Fruit fly (Drosophila melanogaster): ENCODE measurements around the gene bnk.
A peak's percentile ranks its signal among the peaks of the same experiment; 100 is the strongest.

Gene bnk

DNA sequence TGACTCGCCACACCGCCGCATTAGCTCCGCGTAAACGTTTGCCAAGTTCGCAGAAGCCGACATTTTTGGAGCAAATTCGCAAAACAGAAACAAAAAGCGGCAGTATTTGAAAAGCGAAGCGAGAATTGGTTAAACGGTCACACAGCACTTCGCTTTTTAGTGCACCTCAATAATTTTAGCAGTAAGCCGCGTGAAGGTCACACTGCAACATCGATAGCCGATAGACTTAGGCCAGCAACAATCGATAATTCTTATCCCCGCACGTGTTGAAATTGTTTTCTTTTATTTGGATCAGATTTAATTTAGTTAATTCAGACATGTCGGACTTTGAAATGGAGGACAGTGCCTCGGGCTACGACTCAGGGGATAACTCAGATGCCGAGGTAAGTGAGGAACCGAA is 20.1 kb downstream of the bnk start, which contains the start of the genes Zwilch and CG1542 (continued):
- TF ChIP-seq Ravus (GFP tag; IDR thresholded peaks at IDR 0.05): no peak
- TF ChIP-seq Oaz (GFP tag; IDR thresholded peaks at IDR 0.05): no peak
- TF ChIP-seq Opbp (GFP tag; IDR thresholded peaks at IDR 0.05; ENCODE audit: partially characterized antibody): peak; percentile 81
- peak; percentile 43 for TF ChIP-seq Doc3 (GFP tag; IDR thresholded peaks at IDR 0.05; ENCODE audit: partially characterized antibody)
- no peak for TF ChIP-seq Adf1 (GFP tag; IDR thresholded peaks at IDR 0.05)
- TF ChIP-seq salm (tag; optimal IDR thresholded peaks at IDR 0.05): no peak
- no peak for TF ChIP-seq CG6689 (GFP tag; IDR thresholded peaks at IDR 0.05)
- TF ChIP-seq CG13624 (GFP tag; optimal IDR thresholded peaks at IDR 0.05): no peak
- no peak for TF ChIP-seq jumu (GFP tag; optimal IDR thresholded peaks at IDR 0.05)
- TF ChIP-seq CG13123 (GFP tag; optimal IDR thresholded peaks at IDR 0.05): no peak
- no peak for TF ChIP-seq bcd (GFP tag; optimal IDR thresholded peaks at IDR 0.05)
- TF ChIP-seq BEAF-32 (GFP tag; optimal IDR thresholded peaks at IDR 0.05): peak; percentile 77
- no peak for TF ChIP-seq lbe (GFP tag; optimal IDR thresholded peaks at IDR 0.05)
- no peak for TF ChIP-seq CG4360 (GFP tag; IDR thresholded peaks at IDR 0.05)
- TF ChIP-seq Dp (GFP tag; optimal IDR thresholded peaks at IDR 0.05): peak; percentile 93
- TF ChIP-seq HLHmδ (GFP tag; optimal IDR thresholded peaks at IDR 0.05): no peak
- TF ChIP-seq ERR (GFP tag; optimal IDR thresholded peaks at IDR 0.05): no peak
- no peak for TF ChIP-seq rib (GFP tag; IDR thresholded peaks at IDR 0.05)
- no peak for TF ChIP-seq CG12236 (GFP tag; optimal IDR thresholded peaks at IDR 0.05)
- no peak for TF ChIP-seq MTF-1 (GFP tag; optimal IDR thresholded peaks at IDR 0.05; ENCODE audit: borderline replicate concordance)
- no peak for TF ChIP-seq chif (GFP tag; optimal IDR thresholded peaks at IDR 0.05)
- no peak for TF ChIP-seq ara (GFP tag; IDR thresholded peaks at IDR 0.05)
- TF ChIP-seq gcm2 (GFP tag; optimal IDR thresholded peaks at IDR 0.05): no peak
- TF ChIP-seq vfl (GFP tag; optimal IDR thresholded peaks at IDR 0.05): no peak
- peak; percentile 65 for TF ChIP-seq tna (GFP tag; IDR thresholded peaks at IDR 0.05; ENCODE audit: partially characterized antibody)
- no peak for TF ChIP-seq CG10321 (GFP tag; IDR thresholded peaks at IDR 0.05)
- no peak for TF ChIP-seq ind (GFP tag; optimal IDR thresholded peaks at IDR 0.05)
- no peak for TF ChIP-seq CG8089 (GFP tag; optimal IDR thresholded peaks at IDR 0.05)
- TF ChIP-seq CG16813 (GFP tag; IDR thresholded peaks at IDR 0.05; ENCODE audit: partially characterized antibody): peak; percentile 78
- peak; percentile 98 for TF ChIP-seq CG9797 (GFP tag; optimal IDR thresholded peaks at IDR 0.05)
- no peak for TF ChIP-seq pho (GFP tag; optimal IDR thresholded peaks at IDR 0.05)
- no peak for TF ChIP-seq en (GFP tag; optimal IDR thresholded peaks at IDR 0.05)
- peak; percentile 80 for TF ChIP-seq unc-4 (GFP tag; IDR thresholded peaks at IDR 0.05; ENCODE audit: partially characterized antibody)
- TF ChIP-seq Nf-YA (GFP tag; IDR thresholded peaks at IDR 0.05): no peak
- no peak for TF ChIP-seq usp (GFP tag; optimal IDR thresholded peaks at IDR 0.05)
- no peak for TF ChIP-seq CG7987 (GFP tag; optimal IDR thresholded peaks at IDR 0.05)
- TF ChIP-seq CG7928 (GFP tag; optimal IDR thresholded peaks at IDR 0.05): no peak
- no peak for TF ChIP-seq wek (GFP tag; optimal IDR thresholded peaks at IDR 0.05)
- TF ChIP-seq Spps (tag; optimal IDR thresholded peaks at IDR 0.05): no peak
- TF ChIP-seq inv (GFP tag; IDR thresholded peaks at IDR 0.05; ENCODE audit: partially characterized antibody): peak; percentile 63
- no peak for TF ChIP-seq CG3847 (GFP tag; IDR thresholded peaks at IDR 0.05)
- no peak for TF ChIP-seq pum (GFP tag; optimal IDR thresholded peaks at IDR 0.05)
- TF ChIP-seq CHES-1-like (GFP tag; optimal IDR thresholded peaks at IDR 0.05): peak; percentile 9
- TF ChIP-seq gem (tag; optimal IDR thresholded peaks at IDR 0.05): no peak
- TF ChIP-seq dpn (GFP tag; optimal IDR thresholded peaks at IDR 0.05): no peak
- TF ChIP-seq odd (GFP tag; optimal IDR thresholded peaks at IDR 0.05): no peak
- TF ChIP-seq CG17328 (GFP tag; IDR thresholded peaks at IDR 0.05): no peak
- no peak for TF ChIP-seq Blimp-1 (GFP tag; optimal IDR thresholded peaks at IDR 0.05)
- no peak for TF ChIP-seq corto (GFP tag; optimal IDR thresholded peaks at IDR 0.05)
- peak; percentile 87 for TF ChIP-seq Bgb (GFP tag; IDR thresholded peaks at IDR 0.05; ENCODE audit: partially characterized antibody)
- no peak for TF ChIP-seq cato (GFP tag; optimal IDR thresholded peaks at IDR 0.05; ENCODE audit: borderline replicate concordance)
